Fruit fly (Drosophila melanogaster) whole organism, pupa: ENCODE results near the gene Tip60.

Source experiments
- CG10348 ChIP-seq: fragments of 200-800 bp; sonication (Bioruptor generic); IDR thresholded peaks from 2 replicates; pipeline ENCODE4 v1.3.6; 2022; ENCODE audit warnings: missing biosample characterization, missing genetic modification characterization
- CG12605 ChIP-seq: fragments of 200-800 bp; sonication (Bioruptor generic); IDR thresholded peaks from 2 replicates; pipeline ENCODE4 v1.3.6; 2022; ENCODE audit warnings: missing biosample characterization, missing genetic modification characterization
- CG13204 ChIP-seq: fragments of 200-800 bp; sonication (Bioruptor generic); optimal IDR thresholded peaks from 2 replicates; lab custom pipeline; 2018; ENCODE audit warnings: missing biosample characterization, mild to moderate bottlenecking, missing genetic modification characterization, moderate library complexity
- CG17806 ChIP-seq: fragments of 200-800 bp; sonication (Bioruptor generic); optimal IDR thresholded peaks from 2 replicates; lab custom pipeline; 2018; ENCODE audit warnings: missing biosample characterization, mild to moderate bottlenecking, missing genetic modification characterization, moderate library complexity
- CG34367 ChIP-seq: fragments of 200-800 bp; sonication (Bioruptor generic); optimal IDR thresholded peaks from 2 replicates; lab custom pipeline; 2018; ENCODE audit warnings: missing biosample characterization, mild to moderate bottlenecking, missing genetic modification characterization
- CG8159 ChIP-seq: fragments of 200-800 bp; sonication (Bioruptor generic); optimal IDR thresholded peaks from 3 replicates; lab custom pipeline; 2018; ENCODE audit warnings: missing biosample characterization, mild to moderate bottlenecking, missing genetic modification characterization, moderate library complexity
- CG8301 ChIP-seq: fragments of 200-800 bp; sonication (Bioruptor generic); optimal IDR thresholded peaks from 2 replicates; lab custom pipeline; 2018; ENCODE audit warnings: missing biosample characterization, mild to moderate bottlenecking, missing genetic modification characterization
- CG9948 ChIP-seq: fragments of 200-800 bp; sonication (Bioruptor generic); optimal IDR thresholded peaks from 2 replicates; lab custom pipeline; 2018; ENCODE audit warnings: missing biosample characterization, mild to moderate bottlenecking, missing genetic modification characterization, moderate library complexity
- EcR ChIP-seq: fragments of 200-800 bp; sonication (Bioruptor generic); optimal IDR thresholded peaks from 3 replicates; lab custom pipeline; 2019; ENCODE audit warnings: missing biosample characterization, missing genetic modification characterization, mild to moderate bottlenecking, moderate library complexity, missing genetic modification reagents
- Pif1B ChIP-seq: fragments of 200-800 bp; sonication (Bioruptor generic); optimal IDR thresholded peaks from 3 replicates; lab custom pipeline; 2016; ENCODE audit warnings: missing biosample characterization, missing genetic modification characterization
- fd96Ca ChIP-seq: fragments of 200-800 bp; sonication (Bioruptor generic); IDR thresholded peaks from 3 replicates; pipeline ENCODE4 v1.3.6; 2022; ENCODE audit warnings: missing biosample characterization, missing genetic modification characterization

DNA sequence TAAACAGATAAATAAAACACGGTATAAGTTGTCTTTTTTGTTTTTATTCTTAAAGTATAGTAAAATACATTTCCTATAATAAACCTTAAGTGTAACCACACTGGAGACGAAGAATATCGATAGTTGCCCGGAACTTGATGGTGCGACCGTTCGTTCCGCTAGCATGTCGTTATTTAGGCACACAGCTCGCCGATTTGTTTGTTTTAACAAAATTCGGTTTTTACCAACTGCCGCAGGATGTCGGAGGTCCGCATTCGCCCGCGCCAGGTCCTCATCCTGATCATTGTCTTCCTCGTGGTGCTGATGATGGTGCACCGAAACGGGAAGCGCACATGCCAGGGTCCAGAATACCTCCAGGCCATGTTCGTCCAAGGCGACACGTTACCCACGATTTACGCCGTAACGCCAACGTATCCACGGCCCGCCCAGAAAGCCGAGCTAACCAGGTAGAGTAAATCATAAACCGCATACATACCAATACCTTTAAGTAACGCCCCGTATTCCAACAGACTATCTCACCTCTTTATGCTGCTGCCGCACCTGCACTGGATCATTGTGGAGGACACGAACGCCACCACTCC lies 13.9 kb upstream of the Tip60 start, which contains the start of gene GlcAT-I:
- TF ChIP-seq fd96Ca (GFP tag; lab: Robert Waterston, UW), result no peak
- TF ChIP-seq CG13204, result no peak
- TF ChIP-seq EcR (GFP tag; lab: Kevin White, UChicago), result no peak
- no peak for TF ChIP-seq CG17806 (tag; lab: Kevin White, UChicago)
- TF ChIP-seq CG8159, result no peak
- no peak for TF ChIP-seq CG34367 (tag; lab: Kevin White, UChicago)
- no peak for TF ChIP-seq CG8301 (tag; lab: Kevin White, UChicago)
- TF ChIP-seq Pif1B (GFP tag; lab: Kevin White, UChicago), result no peak
- no peak for TF ChIP-seq CG9948 (tag; lab: Kevin White, UChicago)
- no peak for TF ChIP-seq CG12605 (GFP tag; lab: Robert Waterston, UW)
- TF ChIP-seq CG10348 (GFP tag; lab: Robert Waterston, UW), result no peak
